Fruit fly (Drosophila melanogaster): ENCODE data around the gene Cad96Ca.

Cad96Ca gene

DNA sequence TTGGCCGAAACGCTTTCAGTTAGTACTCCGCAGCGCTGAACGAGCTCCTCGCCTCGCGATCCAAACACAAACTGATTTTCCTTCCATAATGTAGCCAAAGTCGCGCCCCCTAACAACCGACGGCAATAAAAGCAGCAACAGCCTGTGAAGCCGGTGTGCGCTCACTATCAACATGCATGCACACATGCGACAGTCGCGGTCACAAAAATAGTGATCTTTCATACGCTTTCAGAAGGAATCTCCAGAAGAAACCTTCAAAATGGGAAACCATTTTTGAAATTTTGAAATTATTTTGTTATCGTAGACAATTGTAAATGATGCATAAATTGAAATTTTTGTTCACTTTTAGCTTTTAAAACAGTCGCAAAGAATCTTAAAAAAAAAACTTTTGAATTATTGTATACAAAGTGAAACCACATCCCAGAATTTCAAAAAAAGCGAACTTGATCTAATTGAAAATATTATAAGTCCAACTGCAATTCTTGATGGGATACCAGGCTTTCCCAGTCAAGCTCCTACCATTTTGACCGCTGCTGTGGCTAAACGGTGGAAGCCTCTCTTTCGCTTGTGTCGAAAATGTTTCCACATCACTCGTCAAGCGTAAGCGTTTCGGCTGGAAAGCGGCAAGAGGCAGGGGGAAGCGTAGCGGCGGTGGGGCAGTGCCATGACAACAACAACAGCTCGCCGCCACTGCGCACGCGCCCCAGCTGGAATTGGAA, 24.3 kb upstream of the Cad96Ca start, which contains the start of gene Cad96Cb (continued):
- TF ChIP-seq CG1603 (tag; optimal IDR thresholded peaks at IDR 0.05) (peak; percentile 41), Xrp1 (GFP tag; IDR thresholded peaks at IDR 0.05) (peak; percentile 77), Gsc (GFP tag; IDR thresholded peaks at IDR 0.05) (no peak), zfh1 (GFP tag; IDR thresholded peaks at IDR 0.05) (peak; percentile 44; the same call in 1 of the 3 replicates), CG18011 (GFP tag; optimal IDR thresholded peaks at IDR 0.05) (peak; percentile 35), CG14965 (GFP tag; optimal IDR thresholded peaks at IDR 0.05; ENCODE audit: borderline replicate concordance) (peak; percentile 40), CG7372 (GFP tag; IDR thresholded peaks at IDR 0.05) (peak; percentile 57; the same call in 1 of the 2 replicates), croc (GFP tag; conservative IDR thresholded peaks at IDR 0.05) (peak; percentile 74), br (optimal IDR thresholded peaks at IDR 0.05) (no peak), shn (GFP tag; optimal IDR thresholded peaks at IDR 0.05) (peak; percentile 53), Mad (GFP tag; optimal IDR thresholded peaks at IDR 0.05) (peak; percentile 72), CG42726 (GFP tag; IDR thresholded peaks at IDR 0.05; ENCODE audit: partially characterized antibody) (no peak), CG11504 (tag; optimal IDR thresholded peaks at IDR 0.05) (peak; percentile 92), CG11247 (GFP tag; IDR thresholded peaks at IDR 0.05) (peak; percentile 30; the same call in 1 of the 2 replicates), ham (GFP tag; IDR thresholded peaks at IDR 0.05) (no peak), GATAe (GFP tag; conservative IDR thresholded peaks at IDR 0.05) (no peak), CG4730 (GFP tag; IDR thresholded peaks at IDR 0.05) (no peak), Nf-YA (GFP tag; IDR thresholded peaks at IDR 0.05) (no peak), CG15269 (tag; optimal IDR thresholded peaks at IDR 0.05) (peak; percentile 73), corto (GFP tag; optimal IDR thresholded peaks at IDR 0.05) (peak; percentile 31), stc (GFP tag; IDR thresholded peaks at IDR 0.05) (peak; percentile 62; the same call in 1 of the 2 replicates), vfl (GFP tag; optimal IDR thresholded peaks at IDR 0.05) (no peak), ase (GFP tag; IDR thresholded peaks at IDR 0.05) (peak; percentile 35; the same call in 1 of the 3 replicates), run (tag; optimal IDR thresholded peaks at IDR 0.05) (peak; percentile 72), Nf-YC (tag; optimal IDR thresholded peaks at IDR 0.05) (no peak), zfh2 (GFP tag; optimal IDR thresholded peaks at IDR 0.05) (peak; percentile 0), CG6254 (GFP tag; optimal IDR thresholded peaks at IDR 0.05) (peak; percentile 90), peb (GFP tag; IDR thresholded peaks at IDR 0.05) (peak; percentile 23; the same call in 1 of the 2 replicates), prd (optimal IDR thresholded peaks at IDR 0.05) (no peak), prd (GFP tag; IDR thresholded peaks at IDR 0.05) (peak; percentile 75)

DNA sequence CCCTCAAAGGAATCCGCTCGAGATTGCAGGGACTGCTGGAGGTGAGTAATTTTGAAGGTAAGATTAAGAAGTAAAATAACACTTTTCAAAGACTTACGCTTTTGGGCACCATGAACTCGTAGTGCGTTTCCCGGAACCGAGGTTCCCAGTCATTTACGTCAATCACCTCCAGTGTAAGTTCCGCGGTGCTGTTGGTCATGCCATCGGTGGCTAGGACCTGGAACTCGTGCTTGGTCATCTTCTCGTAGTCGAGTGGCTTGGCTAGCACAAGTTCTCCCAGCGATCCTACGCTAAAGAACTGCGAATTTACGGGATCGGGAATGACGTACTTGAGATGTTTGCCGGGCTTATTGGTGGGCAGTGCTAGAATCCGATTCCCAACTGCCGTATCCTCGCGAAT, 17.4 kb upstream of the Cad96Ca start:
- TF ChIP-seq CG18476 (GFP tag; optimal IDR thresholded peaks at IDR 0.05) (no peak), Ets65A (GFP tag) (peak; percentile 91), Atf3 (GFP tag; optimal IDR thresholded peaks at IDR 0.05) (no peak)

DNA sequence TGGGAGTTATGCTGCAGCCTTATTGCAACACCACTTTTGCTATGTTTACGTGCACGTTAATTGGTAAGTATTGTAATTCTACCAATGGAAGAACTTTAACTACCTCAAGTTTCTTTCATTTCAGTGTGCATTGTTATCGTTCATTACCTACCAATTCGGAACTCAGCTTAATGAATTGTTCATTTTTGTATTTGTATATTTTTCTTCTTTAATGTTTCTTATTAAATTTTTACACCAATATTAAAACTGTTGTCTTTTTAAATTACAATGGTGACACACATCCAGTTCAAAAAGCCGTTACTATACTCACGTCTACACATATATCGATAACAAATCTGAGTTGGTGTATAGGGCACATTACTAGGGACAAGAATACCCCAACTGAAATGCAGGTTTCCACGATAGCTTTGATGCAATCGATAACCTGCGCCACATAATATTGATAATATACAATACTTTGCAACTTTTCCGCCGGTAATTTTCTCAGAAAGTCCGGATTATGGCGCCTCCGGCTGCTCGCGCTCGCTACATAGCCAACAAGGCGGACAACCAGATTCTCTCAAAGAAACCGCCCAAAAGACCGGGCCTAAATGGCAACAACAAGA, 13.2 kb upstream of the Cad96Ca start, which contains the start of gene Alg9:
Alg9 (plus strand) TSS at position 387 of the 605 bp plus-strand sequence.
- TF ChIP-seq HHEX (GFP tag; optimal IDR thresholded peaks at IDR 0.05), result no peak
- TF ChIP-seq Max (GFP tag; optimal IDR thresholded peaks at IDR 0.05), result peak; percentile 24
- no peak for TF ChIP-seq CG1529 (GFP tag; optimal IDR thresholded peaks at IDR 0.05)
- no peak for TF ChIP-seq tx (GFP tag; optimal IDR thresholded peaks at IDR 0.05)
- no peak for TF ChIP-seq abd-A (tag; optimal IDR thresholded peaks at IDR 0.05)
- peak; percentile 89 for TF ChIP-seq knrl (GFP tag; IDR thresholded peaks at IDR 0.05; ENCODE audit: partially characterized antibody)
- no peak for TF ChIP-seq CG10321 (GFP tag; IDR thresholded peaks at IDR 0.05)
- peak; percentile 33 for TF ChIP-seq phol (tag; optimal IDR thresholded peaks at IDR 0.05)
- TF ChIP-seq lmd (GFP tag; IDR thresholded peaks at IDR 0.05), result no peak
- TF ChIP-seq Dad (GFP tag; optimal IDR thresholded peaks at IDR 0.05), result peak; percentile 13
- TF ChIP-seq sima (GFP tag; optimal IDR thresholded peaks at IDR 0.05), result no peak
- TF ChIP-seq CG5180 (GFP tag; optimal IDR thresholded peaks at IDR 0.05), result no peak
- peak; percentile 86 for TF ChIP-seq hbn (GFP tag; IDR thresholded peaks at IDR 0.05; ENCODE audit: partially characterized antibody)
- peak; percentile 23 for TF ChIP-seq nmo (GFP tag; optimal IDR thresholded peaks at IDR 0.05)
- peak; percentile 94 for TF ChIP-seq Dref (GFP tag; IDR thresholded peaks at IDR 0.05)
- TF ChIP-seq BEAF-32 (GFP tag; optimal IDR thresholded peaks at IDR 0.05), result peak; percentile 84
